Worm (Caenorhabditis elegans) whole organism, L4 larva: ENCODE data around the gene C27F2.10.

Experiments used
- F26F4.8 ChIP-seq: fragments of 200-800 bp; sonication (Bioruptor generic); conservative IDR thresholded peaks from 2 replicates; pipeline ENCODE4 v1.3.6; 2022; ENCODE audit warnings: missing genetic modification characterization, missing compliant biosample characterization
- ceh-32 ChIP-seq: sonication (generic microtip); optimal IDR thresholded peaks from 2 replicates; lab custom pipeline; 2016; ENCODE audit warnings: mild to moderate bottlenecking, missing genetic modification characterization, missing compliant biosample characterization; ENCODE audit not compliant: poor library complexity
- dmd-8 ChIP-seq: fragments of 200-800 bp; sonication (Bioruptor generic); IDR thresholded peaks from 2 replicates; pipeline ENCODE4 v1.3.6; 2022; ENCODE audit warnings: missing genetic modification characterization, missing compliant biosample characterization
- fkh-10 ChIP-seq: fragments of 150-350 bp; optimal IDR thresholded peaks from 2 replicates; lab custom pipeline; 2014; ENCODE audit warnings: missing biosample characterization, missing genetic modification reagents, missing genetic modification characterization
- jun-1 ChIP-seq: fragments of 150-350 bp; optimal IDR thresholded peaks from 2 replicates; lab custom pipeline; 2014; ENCODE audit warnings: missing biosample characterization, missing genetic modification reagents, missing genetic modification characterization
- mes-2 ChIP-seq: sonication (generic microtip); optimal IDR thresholded peaks from 2 replicates; lab custom pipeline; 2016; ENCODE audit warnings: missing genotype, mild to moderate bottlenecking, missing genetic modification characterization, missing compliant biosample characterization; ENCODE audit not compliant: poor library complexity, severe bottlenecking
- mxl-3 ChIP-seq: fragments of 200-800 bp; sonication (Bioruptor generic); optimal IDR thresholded peaks from 2 replicates; lab custom pipeline; 2018; ENCODE audit warnings: mild to moderate bottlenecking, missing genetic modification characterization, missing compliant biosample characterization
- nhr-11 ChIP-seq: fragments of 150-350 bp; optimal IDR thresholded peaks from 2 replicates; lab custom pipeline; 2014; ENCODE audit warnings: missing biosample characterization, missing genetic modification characterization
- rbr-2 ChIP-seq: sonication (generic microtip); optimal IDR thresholded peaks from 2 replicates; lab custom pipeline; 2016; ENCODE audit warnings: missing genotype, missing genetic modification characterization, missing compliant biosample characterization
- snpc-4 ChIP-seq: fragments of 150-350 bp; optimal IDR thresholded peaks from 2 replicates; lab custom pipeline; 2014; ENCODE audit warnings: missing biosample characterization, missing genetic modification characterization
- unc-62 ChIP-seq, 3 experiments: fragments of 150-350 bp in 1 of 3; sonication (generic microtip); optimal IDR thresholded peaks in 2 of 3; peaks in 1 of 3; 1 replicate in 1 of 3; 2 replicates in 2 of 3; lab custom pipeline; 2014 to 2017; ENCODE audit warnings: missing biosample characterization in 3 of 3, missing genetic modification characterization in 3 of 3, missing genetic modification reagents in 3 of 3, missing genotype in 1 of 3

- no peak for TF ChIP-seq fkh-10 (GFP tag; lab: Kevin White, UChicago)
- no peak for TF ChIP-seq dmd-8 (GFP tag; lab: Robert Waterston, UW)
- TF ChIP-seq mes-2 (tag; lab: Kevin White, UChicago) = no peak
- TF ChIP-seq F26F4.8 = no peak
- no peak for TF ChIP-seq rbr-2
- TF ChIP-seq jun-1 = no peak
- no peak for TF ChIP-seq ceh-32 (tag; lab: Kevin White, UChicago)
- TF ChIP-seq unc-62 (GFP tag; optimal IDR thresholded peaks at IDR 0.05 in 1 of 2; lab: Kevin White, UChicago) = no peak
- no peak for TF ChIP-seq unc-62 (tag; optimal IDR thresholded peaks at IDR 0.05; lab: Kevin White, UChicago)
- TF ChIP-seq mxl-3 = no peak
- TF ChIP-seq nhr-11 (tag; lab: Kevin White, UChicago) = no peak
- TF ChIP-seq snpc-4 (tag; lab: Kevin White, UChicago) = no peak
Observed at ce11 chrIII:4965271-4965670, 21.4 kb downstream of the C27F2.10 start, which contains the start of gene nca-2.
